Fruit fly (Drosophila melanogaster): ENCODE data around the gene aus.
A peak's percentile ranks its signal among the peaks of the same experiment; 100 is the strongest.

Gene aus

DNA sequence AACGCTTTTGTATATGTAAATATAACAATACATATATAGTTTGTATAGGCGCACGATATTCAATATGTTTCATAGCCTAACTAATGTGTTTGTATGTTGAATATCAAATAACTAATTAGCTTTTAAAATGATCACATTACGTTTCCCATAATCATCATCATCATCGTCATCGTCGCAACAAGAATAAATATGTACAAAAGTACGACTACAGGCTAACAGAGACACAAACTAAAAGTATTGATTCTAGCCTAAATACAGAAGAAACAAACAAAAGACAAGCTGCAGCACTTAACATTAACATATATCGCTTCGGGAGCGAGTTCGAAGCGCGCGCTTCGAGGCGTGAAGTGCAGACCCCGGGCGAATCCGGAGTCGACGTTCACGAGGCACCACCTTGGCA, 78.2 kb downstream of the aus start (continued):
- TF ChIP-seq ase (GFP tag; IDR thresholded peaks at IDR 0.05) = no peak
- peak; percentile 8 for TF ChIP-seq CG18262 (tag; optimal IDR thresholded peaks at IDR 0.05)
- TF ChIP-seq br (optimal IDR thresholded peaks at IDR 0.05) = no peak
- TF ChIP-seq CG1233 (GFP tag; optimal IDR thresholded peaks at IDR 0.05) = peak; percentile 35
- no peak for TF ChIP-seq CG1602 (GFP tag; optimal IDR thresholded peaks at IDR 0.05)
- TF ChIP-seq Asciz (GFP tag; optimal IDR thresholded peaks at IDR 0.05) = peak; percentile 74
- peak; percentile 28 for TF ChIP-seq CG7987 (GFP tag; optimal IDR thresholded peaks at IDR 0.05)
- TF ChIP-seq bsh (GFP tag; optimal IDR thresholded peaks at IDR 0.05) = peak in 1 of 2 experiments; percentile 39
- no peak for TF ChIP-seq D (optimal IDR thresholded peaks at IDR 0.05)
- peak; percentile 11 for TF ChIP-seq D (GFP tag; optimal IDR thresholded peaks at IDR 0.05)
- peak in 1 of 2 experiments; percentile 8 for TF ChIP-seq Eip74EF (GFP tag; optimal IDR thresholded peaks at IDR 0.05)
- peak; percentile 36 for TF ChIP-seq caup (GFP tag; optimal IDR thresholded peaks at IDR 0.05; ENCODE audit: severe bottlenecking)
- peak; percentile 35 for TF ChIP-seq CG12219 (GFP tag; optimal IDR thresholded peaks at IDR 0.05)
- peak; percentile 40 for TF ChIP-seq lab (GFP tag; optimal IDR thresholded peaks at IDR 0.05)
- TF ChIP-seq CG12071 (GFP tag; optimal IDR thresholded peaks at IDR 0.05) = peak; percentile 30
- TF ChIP-seq BtbVII (GFP tag; optimal IDR thresholded peaks at IDR 0.05) = peak; percentile 19
- TF ChIP-seq schlank (tag; optimal IDR thresholded peaks at IDR 0.05) = no peak
- TF ChIP-seq Hsf (GFP tag; optimal IDR thresholded peaks at IDR 0.05) = no peak
- no peak for TF ChIP-seq trem (tag; optimal IDR thresholded peaks at IDR 0.05)
- no peak for TF ChIP-seq bcd (GFP tag; optimal IDR thresholded peaks at IDR 0.05)
- TF ChIP-seq ash1 (GFP tag; optimal IDR thresholded peaks at IDR 0.05) = no peak
- peak; percentile 53 for TF ChIP-seq HHEX (GFP tag; optimal IDR thresholded peaks at IDR 0.05)
- TF ChIP-seq CG16863 (GFP tag; optimal IDR thresholded peaks at IDR 0.05) = no peak
- peak; percentile 49 for TF ChIP-seq CG15601 (tag; optimal IDR thresholded peaks at IDR 0.05)
- no peak for TF ChIP-seq Ravus (GFP tag; IDR thresholded peaks at IDR 0.05)
- TF ChIP-seq chinmo (GFP tag; IDR thresholded peaks at IDR 0.05; ENCODE audit: partially characterized antibody) = no peak
- TF ChIP-seq odd (GFP tag; optimal IDR thresholded peaks at IDR 0.05) = peak; percentile 25
- TF ChIP-seq CG11695 (GFP tag; IDR thresholded peaks at IDR 0.05) = 0 out of 3 replicates have a peak, but pooled peaks have one; percentile 37
- no peak for TF ChIP-seq CG8765 (GFP tag; IDR thresholded peaks at IDR 0.05)
- no peak for TF ChIP-seq bbx (GFP tag; IDR thresholded peaks at IDR 0.05; ENCODE audit: partially characterized antibody)
- peak; percentile 25 for TF ChIP-seq CG10543 (GFP tag; optimal IDR thresholded peaks at IDR 0.05)
- no peak for TF ChIP-seq zfh1 (GFP tag; IDR thresholded peaks at IDR 0.05)
- TF ChIP-seq mirr (GFP tag; optimal IDR thresholded peaks at IDR 0.05) = peak; percentile 62
- no peak for TF ChIP-seq Fer2 (tag; optimal IDR thresholded peaks at IDR 0.05)
- TF ChIP-seq Optix (GFP tag; IDR thresholded peaks at IDR 0.05) = no peak
- TF ChIP-seq CG8944 (GFP tag; optimal IDR thresholded peaks at IDR 0.05) = no peak
- 0 out of 2 replicates have a peak, but pooled peaks have one; percentile 17 for TF ChIP-seq ranshi (GFP tag; IDR thresholded peaks at IDR 0.05)
- TF ChIP-seq pho (GFP tag; optimal IDR thresholded peaks at IDR 0.05) = no peak
- no peak for TF ChIP-seq stwl (tag; optimal IDR thresholded peaks at IDR 0.05)
- no peak for TF ChIP-seq Taf1 (GFP tag; IDR thresholded peaks at IDR 0.05)
- peak; percentile 5 for TF ChIP-seq Nf-YC (tag; optimal IDR thresholded peaks at IDR 0.05)
- TF ChIP-seq CG15011 (GFP tag; optimal IDR thresholded peaks at IDR 0.05) = no peak
- TF ChIP-seq Oli (tag; optimal IDR thresholded peaks at IDR 0.05) = no peak
- TF ChIP-seq CG18619 (GFP tag; optimal IDR thresholded peaks at IDR 0.05) = peak; percentile 20
- TF ChIP-seq Sox102F (GFP tag; optimal IDR thresholded peaks at IDR 0.05) = no peak
- TF ChIP-seq CG12769 (tag; optimal IDR thresholded peaks at IDR 0.05) = peak; percentile 13
- TF ChIP-seq CG1603 (tag; optimal IDR thresholded peaks at IDR 0.05) = peak; percentile 16
- no peak for TF ChIP-seq CHES-1-like (GFP tag; optimal IDR thresholded peaks at IDR 0.05)
- TF ChIP-seq nau (GFP tag; optimal IDR thresholded peaks at IDR 0.05) = peak; percentile 65
- peak; percentile 42 for TF ChIP-seq Fer1 (GFP tag; optimal IDR thresholded peaks at IDR 0.05)

All from whole organism, embryonic.